Worm (Caenorhabditis elegans) whole organism, late embryonic: ENCODE measurements around the gene clec-212.

Source experiments
- C08G9.2 ChIP-seq: sonication (generic microtip); optimal IDR thresholded peaks from 2 replicates; lab custom pipeline; 2016; ENCODE audit warnings: mild to moderate bottlenecking, missing genetic modification characterization, moderate library complexity, missing compliant biosample characterization
- C38D4.7 ChIP-seq: fragments of 200-800 bp; sonication (Bioruptor generic); optimal IDR thresholded peaks from 2 replicates; lab custom pipeline; 2018; ENCODE audit warnings: mild to moderate bottlenecking, missing genetic modification characterization, moderate library complexity, missing compliant biosample characterization
- F13H6.1 ChIP-seq: sonication (generic microtip); optimal IDR thresholded peaks from 2 replicates; lab custom pipeline; 2016; ENCODE audit warnings: missing genetic modification characterization, missing compliant biosample characterization
- K09A11.1 ChIP-seq: sonication (generic microtip); optimal IDR thresholded peaks from 2 replicates; lab custom pipeline; 2017; ENCODE audit warnings: antibody characterized with exemption, mild to moderate bottlenecking, missing genetic modification characterization, missing compliant biosample characterization; ENCODE audit not compliant: insufficient read depth
- Y22D7AL.16 ChIP-seq: sonication (generic microtip); optimal IDR thresholded peaks from 2 replicates; lab custom pipeline; 2016; ENCODE audit warnings: missing genetic modification characterization, missing compliant biosample characterization
- ahr-1 ChIP-seq: sonication (generic microtip); optimal IDR thresholded peaks from 2 replicates; lab custom pipeline; 2016; ENCODE audit warnings: missing genetic modification characterization, missing compliant biosample characterization
- ceh-14 ChIP-seq: sonication (generic microtip); optimal IDR thresholded peaks from 2 replicates; lab custom pipeline; 2016; ENCODE audit warnings: missing genotype, missing genetic modification characterization, missing compliant biosample characterization
- ceh-19 ChIP-seq: fragments of 200-800 bp; sonication (Bioruptor generic); optimal IDR thresholded peaks from 2 replicates; lab custom pipeline; 2018; ENCODE audit warnings: mild to moderate bottlenecking, missing genetic modification characterization, missing compliant biosample characterization
- ceh-45 ChIP-seq: fragments of 200-800 bp; sonication (Bioruptor generic); IDR thresholded peaks from 2 replicates; pipeline ENCODE4 v1.3.6; 2022; ENCODE audit warnings: missing genetic modification reagents, missing genetic modification characterization, missing compliant biosample characterization
- ceh-48 ChIP-seq: sonication (generic microtip); optimal IDR thresholded peaks from 2 replicates; lab custom pipeline; 2016; ENCODE audit warnings: missing genetic modification characterization, inconsistent platforms, missing compliant biosample characterization
- ceh-6 ChIP-seq: fragments of 200-800 bp; sonication (Bioruptor generic); optimal IDR thresholded peaks from 2 replicates; lab custom pipeline; 2018; ENCODE audit warnings: mild to moderate bottlenecking, missing genetic modification characterization, missing compliant biosample characterization
- ceh-9 ChIP-seq: sonication (generic microtip); optimal IDR thresholded peaks from 2 replicates; lab custom pipeline; 2016; ENCODE audit warnings: mild to moderate bottlenecking, missing genetic modification characterization, inconsistent platforms, missing compliant biosample characterization
- eyg-1 ChIP-seq: sonication (generic microtip); optimal IDR thresholded peaks from 2 replicates; lab custom pipeline; 2016; ENCODE audit warnings: missing genotype, missing genetic modification characterization, missing compliant biosample characterization
- fax-1 ChIP-seq: sonication (generic microtip); optimal IDR thresholded peaks from 2 replicates; lab custom pipeline; 2016; ENCODE audit warnings: missing genotype, missing genetic modification characterization, missing compliant biosample characterization
- fkh-10 ChIP-seq: fragments of 150-350 bp; optimal IDR thresholded peaks from 2 replicates; lab custom pipeline; 2014; ENCODE audit warnings: missing biosample characterization, missing genetic modification reagents, missing genetic modification characterization
- gmeb-2 ChIP-seq: sonication (generic microtip); optimal IDR thresholded peaks from 2 replicates; lab custom pipeline; 2016; ENCODE audit warnings: missing genetic modification characterization, inconsistent platforms, missing compliant biosample characterization
- hlh-15 ChIP-seq: sonication (generic microtip); optimal IDR thresholded peaks from 2 replicates; lab custom pipeline; 2016; ENCODE audit warnings: missing genetic modification characterization, missing compliant biosample characterization
- hlh-30 ChIP-seq: sonication (generic microtip); optimal IDR thresholded peaks from 2 replicates; lab custom pipeline; 2017; ENCODE audit warnings: antibody characterized with exemption, missing genetic modification characterization, missing compliant biosample characterization; ENCODE audit not compliant: insufficient read depth
- hlh-8 ChIP-seq: sonication (generic microtip); optimal IDR thresholded peaks from 2 replicates; lab custom pipeline; 2016; ENCODE audit warnings: missing genotype, missing genetic modification characterization, missing compliant biosample characterization
- lim-6 ChIP-seq: sonication (generic microtip); optimal IDR thresholded peaks from 2 replicates; lab custom pipeline; 2016; ENCODE audit warnings: missing genetic modification characterization, missing compliant biosample characterization
- lin-11 ChIP-seq: fragments of 200-800 bp; sonication (Bioruptor generic); optimal IDR thresholded peaks from 2 replicates; lab custom pipeline; 2018; ENCODE audit warnings: mild to moderate bottlenecking, missing genetic modification characterization, missing compliant biosample characterization
- mec-3 ChIP-seq: sonication (generic microtip); optimal IDR thresholded peaks from 2 replicates; lab custom pipeline; 2016; ENCODE audit warnings: borderline replicate concordance, missing genetic modification characterization, missing compliant biosample characterization
- nfya-1 ChIP-seq: sonication (generic microtip); optimal IDR thresholded peaks from 2 replicates; lab custom pipeline; 2017; ENCODE audit warnings: missing genetic modification characterization, mild to moderate bottlenecking, missing compliant biosample characterization, antibody characterized with exemption, moderate library complexity
- nhr-232 ChIP-seq: sonication (generic microtip); optimal IDR thresholded peaks from 2 replicates; lab custom pipeline; 2016; ENCODE audit warnings: missing genetic modification characterization, missing compliant biosample characterization
- npax-4 ChIP-seq: sonication (generic microtip); optimal IDR thresholded peaks from 2 replicates; lab custom pipeline; 2016; ENCODE audit warnings: missing genetic modification characterization, missing compliant biosample characterization
- odd-2 ChIP-seq: sonication (generic microtip); optimal IDR thresholded peaks from 2 replicates; lab custom pipeline; 2017; ENCODE audit warnings: antibody characterized with exemption, mild to moderate bottlenecking, missing genetic modification characterization, missing compliant biosample characterization
- pat-9 ChIP-seq: fragments of 200-800 bp; sonication (Bioruptor generic); optimal IDR thresholded peaks from 2 replicates; lab custom pipeline; 2018; ENCODE audit warnings: mild to moderate bottlenecking, missing genetic modification characterization, moderate library complexity, missing compliant biosample characterization
- pha-2 ChIP-seq: sonication (generic microtip); optimal IDR thresholded peaks from 2 replicates; lab custom pipeline; 2017; ENCODE audit warnings: mild to moderate bottlenecking, missing genetic modification characterization, missing compliant biosample characterization
- pqm-1 ChIP-seq: sonication (generic microtip); optimal IDR thresholded peaks from 2 replicates; lab custom pipeline; 2016; ENCODE audit warnings: missing genetic modification characterization, missing compliant biosample characterization
- ref-2 ChIP-seq: sonication (generic microtip); optimal IDR thresholded peaks from 2 replicates; lab custom pipeline; 2016; ENCODE audit warnings: missing genetic modification characterization, missing compliant biosample characterization
- sox-2 ChIP-seq: fragments of 200-800 bp; sonication (Bioruptor generic); IDR thresholded peaks from 2 replicates; pipeline ENCODE4 v1.3.6; 2022; ENCODE audit warnings: missing genetic modification reagents, missing genetic modification characterization, missing compliant biosample characterization
- sox-4 ChIP-seq: sonication (generic microtip); optimal IDR thresholded peaks from 2 replicates; lab custom pipeline; 2017; ENCODE audit warnings: mild to moderate bottlenecking, missing genetic modification characterization, inconsistent platforms, missing compliant biosample characterization
- syd-9 ChIP-seq: sonication (generic microtip); optimal IDR thresholded peaks from 2 replicates; lab custom pipeline; 2016; ENCODE audit warnings: mild to moderate bottlenecking, missing genetic modification characterization, moderate library complexity, missing compliant biosample characterization
- tbx-7 ChIP-seq: sonication (generic microtip); optimal IDR thresholded peaks from 2 replicates; lab custom pipeline; 2016; ENCODE audit warnings: missing genotype, missing genetic modification characterization, missing compliant biosample characterization
- unc-42 ChIP-seq: sonication (generic microtip); optimal IDR thresholded peaks from 2 replicates; lab custom pipeline; 2016; ENCODE audit warnings: missing genotype, missing genetic modification characterization, missing compliant biosample characterization
- unc-86 ChIP-seq: sonication (generic microtip); optimal IDR thresholded peaks from 2 replicates; lab custom pipeline; 2016; ENCODE audit warnings: missing genetic modification characterization, missing compliant biosample characterization
- zip-5 ChIP-seq: sonication (generic microtip); optimal IDR thresholded peaks from 2 replicates; lab custom pipeline; 2016; ENCODE audit warnings: missing genetic modification characterization, missing compliant biosample characterization
- ztf-16 ChIP-seq: sonication (generic microtip); optimal IDR thresholded peaks from 2 replicates; lab custom pipeline; 2017; ENCODE audit warnings: missing genetic modification characterization, missing compliant biosample characterization

The clec-212 gene

DNA sequence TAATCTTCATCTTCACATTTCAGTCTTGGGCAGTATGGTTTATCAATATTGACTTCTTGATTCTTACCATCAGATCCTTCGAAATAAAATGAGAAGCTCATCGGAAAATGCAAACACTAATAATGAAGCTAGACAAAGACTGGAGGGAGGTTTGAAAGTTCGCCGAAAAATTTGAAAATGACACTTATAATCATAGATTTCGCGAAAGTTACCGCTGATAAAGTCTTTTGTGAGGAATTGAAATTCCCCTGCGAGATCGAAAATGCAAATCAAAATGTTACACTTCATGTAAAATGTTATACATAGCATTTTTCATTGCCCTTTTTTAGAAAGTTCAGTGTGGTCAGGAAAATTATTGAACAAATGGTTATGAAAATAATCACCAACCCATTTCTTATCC, 28.1 kb upstream of the clec-212 start, which contains the start of gene C50E3.7:
Gene C50E3.7, minus strand, starts transcription at position 101 of the 400 bp plus-strand sequence.
- TF ChIP-seq pqm-1 (tag; lab: Kevin White, UChicago), result no peak
- TF ChIP-seq hlh-30 (tag; lab: Kevin White, UChicago), result no peak
- no peak for TF ChIP-seq mec-3
- no peak for TF ChIP-seq C08G9.2 (tag; lab: Kevin White, UChicago)
- TF ChIP-seq syd-9 (tag; lab: Kevin White, UChicago), result no peak
- TF ChIP-seq nhr-232 (tag; lab: Kevin White, UChicago), result no peak
- TF ChIP-seq fax-1, result no peak
- TF ChIP-seq unc-86 (tag; lab: Kevin White, UChicago), result no peak
- TF ChIP-seq eyg-1 (tag; lab: Kevin White, UChicago), result no peak
- no peak for TF ChIP-seq unc-42
- TF ChIP-seq ceh-45 (GFP tag; lab: Robert Waterston, UW), result no peak
- TF ChIP-seq fkh-10 (GFP tag; lab: Kevin White, UChicago), result no peak
- no peak for TF ChIP-seq zip-5
- no peak for TF ChIP-seq Y22D7AL.16 (tag; lab: Kevin White, UChicago)
- no peak for TF ChIP-seq hlh-8 (tag; lab: Kevin White, UChicago)
- TF ChIP-seq K09A11.1 (tag; lab: Kevin White, UChicago), result no peak
- TF ChIP-seq nfya-1 (tag; lab: Kevin White, UChicago), result no peak
- TF ChIP-seq pat-9 (tag; lab: Kevin White, UChicago), result no peak
- no peak for TF ChIP-seq ceh-6 (GFP tag; lab: Kevin White, UChicago)

ce11 chrV:7595132-7595531, 24.9 kb upstream of the clec-212 start:
- TF ChIP-seq C38D4.7 (GFP tag; lab: Kevin White, UChicago) (no peak), eyg-1 (tag; lab: Kevin White, UChicago) (no peak), lim-6 (tag; lab: Kevin White, UChicago) (no peak), K09A11.1 (tag; lab: Kevin White, UChicago) (no peak), F13H6.1 (tag; lab: Kevin White, UChicago) (no peak), pha-2 (no peak)

ce11 chrV:7590454-7590853, 20.3 kb upstream of the clec-212 start, which contains the start of gene C50E3.6:
Gene C50E3.6 (minus strand): TSS chrV:7590554.
- TF ChIP-seq mec-3, result no peak
- TF ChIP-seq tbx-7 (tag; lab: Kevin White, UChicago), result no peak
- no peak for TF ChIP-seq lim-6 (tag; lab: Kevin White, UChicago)
- no peak for TF ChIP-seq ceh-9 (tag; lab: Kevin White, UChicago)
- TF ChIP-seq sox-2 (GFP tag; lab: Robert Waterston, UW), result no peak
- TF ChIP-seq hlh-30 (tag; lab: Kevin White, UChicago), result no peak
- no peak for TF ChIP-seq ahr-1 (tag; lab: Kevin White, UChicago)
- no peak for TF ChIP-seq fax-1
- TF ChIP-seq hlh-15 (tag; lab: Kevin White, UChicago), result no peak
- no peak for TF ChIP-seq ztf-16 (tag; lab: Kevin White, UChicago)
- TF ChIP-seq ceh-6 (GFP tag; lab: Kevin White, UChicago), result no peak
- no peak for TF ChIP-seq lin-11 (tag; lab: Kevin White, UChicago)
- no peak for TF ChIP-seq sox-4 (tag; lab: Kevin White, UChicago)
- no peak for TF ChIP-seq ceh-19
- TF ChIP-seq gmeb-2 (tag; lab: Kevin White, UChicago), result no peak
- no peak for TF ChIP-seq ceh-48 (tag; lab: Kevin White, UChicago)
- no peak for TF ChIP-seq npax-4 (tag; lab: Kevin White, UChicago)
- no peak for TF ChIP-seq nfya-1 (tag; lab: Kevin White, UChicago)
- TF ChIP-seq ref-2 (tag; lab: Kevin White, UChicago), result no peak
- no peak for TF ChIP-seq pha-2
- TF ChIP-seq, all 69 proteins: peak for 0

ce11 chrV:7587637-7588036, 17.4 kb upstream of the clec-212 start, which contains the start of the genes F19F10.11 and C50E3.5:
Gene F19F10.11 (minus strand): TSS chrV:7587704.
Gene C50E3.5 (plus strand): TSS chrV:7587996.
- TF ChIP-seq odd-2 (tag; lab: Kevin White, UChicago) (no peak), ceh-14 (tag; lab: Kevin White, UChicago) (peak; percentile 6)
